Fruit fly (Drosophila melanogaster) whole organism, embryonic: ENCODE data around the gene CG9107.

Experiments
- CG10209 ChIP-seq: fragments of 200-800 bp; sonication (Bioruptor generic); optimal IDR thresholded peaks from 3 replicates; lab custom pipeline; 2017; ENCODE audit warnings: missing biosample characterization, mild to moderate bottlenecking, missing genetic modification characterization, missing genetic modification reagents
- CG12071 ChIP-seq: fragments of 200-800 bp; sonication (Bioruptor generic); optimal IDR thresholded peaks from 3 replicates; lab custom pipeline; 2018; ENCODE audit warnings: missing biosample characterization, mild to moderate bottlenecking, missing genetic modification characterization
- CG12659 ChIP-seq: fragments of 200-800 bp; sonication (Bioruptor generic); optimal IDR thresholded peaks from 3 replicates; lab custom pipeline; 2017; ENCODE audit warnings: mild to moderate bottlenecking, missing biosample characterization, missing genetic modification reagents, missing genetic modification characterization
- CG15011 ChIP-seq: fragments of 200-800 bp; sonication (Bioruptor generic); optimal IDR thresholded peaks from 3 replicates; lab custom pipeline; 2018; ENCODE audit warnings: missing biosample characterization, mild to moderate bottlenecking, missing genetic modification characterization
- CG1603 ChIP-seq: fragments of 200-800 bp; sonication (Bioruptor generic); optimal IDR thresholded peaks from 2 replicates; lab custom pipeline; 2019; ENCODE audit warnings: missing biosample characterization, mild to moderate bottlenecking, missing genetic modification characterization, moderate library complexity
- CG1647 ChIP-seq: fragments of 200-800 bp; sonication (Bioruptor generic); optimal IDR thresholded peaks from 3 replicates; lab custom pipeline; 2016; ENCODE audit warnings: missing biosample characterization, missing genetic modification characterization
- CG16779 ChIP-seq: fragments of 200-800 bp; sonication (Bioruptor generic); IDR thresholded peaks from 2 replicates; pipeline ENCODE4 v1.3.6; 2022; ENCODE audit warnings: missing biosample characterization, missing genetic modification characterization
- CG16815 ChIP-seq: fragments of 200-800 bp; sonication (Bioruptor generic); optimal IDR thresholded peaks from 3 replicates; lab custom pipeline; 2017; ENCODE audit warnings: missing biosample characterization, mild to moderate bottlenecking, missing genetic modification characterization
- CG17802 ChIP-seq: fragments of 200-800 bp; sonication (Bioruptor generic); optimal IDR thresholded peaks from 2 replicates; lab custom pipeline; 2018; ENCODE audit warnings: missing biosample characterization, mild to moderate bottlenecking, missing genetic modification characterization, moderate library complexity
- CG1832 ChIP-seq: fragments of 200-800 bp; sonication (Bioruptor generic); optimal IDR thresholded peaks from 2 replicates; lab custom pipeline; 2017; ENCODE audit warnings: missing biosample characterization, mild to moderate bottlenecking, missing genetic modification characterization, inconsistent platforms
- CG2120 ChIP-seq: fragments of 200-800 bp; sonication (Bioruptor generic); optimal IDR thresholded peaks from 3 replicates; lab custom pipeline; 2016; ENCODE audit warnings: missing biosample characterization, missing genetic modification characterization
- CG2875 ChIP-seq: fragments of 200-800 bp; sonication (Bioruptor generic); optimal IDR thresholded peaks from 2 replicates; lab custom pipeline; 2017; ENCODE audit warnings: missing biosample characterization, mild to moderate bottlenecking, missing genetic modification characterization, missing genetic modification reagents
- CG3163 ChIP-seq: fragments of 200-800 bp; sonication (Bioruptor generic); optimal IDR thresholded peaks from 3 replicates; lab custom pipeline; 2016; ENCODE audit warnings: missing biosample characterization, missing genetic modification characterization
- CG33213 ChIP-seq: fragments of 200-800 bp; sonication (Bioruptor generic); optimal IDR thresholded peaks from 3 replicates; lab custom pipeline; 2016; ENCODE audit warnings: missing biosample characterization, missing genetic modification characterization
- CG4854 ChIP-seq: fragments of 200-800 bp; sonication (Bioruptor generic); optimal IDR thresholded peaks from 2 replicates; lab custom pipeline; 2016; ENCODE audit warnings: missing biosample characterization, missing genetic modification characterization, inconsistent platforms
- CG5953 ChIP-seq: fragments of 200-800 bp; sonication (Bioruptor generic); IDR thresholded peaks from 2 replicates; pipeline ENCODE4 v1.3.6; 2022; ENCODE audit warnings: missing biosample characterization, missing genetic modification characterization
- CG6254 ChIP-seq: fragments of 200-800 bp; sonication (Bioruptor generic); optimal IDR thresholded peaks from 3 replicates; lab custom pipeline; 2017; ENCODE audit warnings: mild to moderate bottlenecking, missing biosample characterization, missing genetic modification reagents, missing genetic modification characterization
- CG6654 ChIP-seq: fragments of 200-800 bp; sonication (Bioruptor generic); optimal IDR thresholded peaks from 2 replicates; lab custom pipeline; 2017; ENCODE audit warnings: missing biosample characterization, mild to moderate bottlenecking, missing genetic modification characterization
- CG7271 ChIP-seq: fragments of 200-800 bp; sonication (Bioruptor generic); optimal IDR thresholded peaks from 2 replicates; lab custom pipeline; 2018; ENCODE audit warnings: missing biosample characterization, mild to moderate bottlenecking, missing genetic modification characterization, moderate library complexity
- CG7357 ChIP-seq: fragments of 200-800 bp; sonication (Bioruptor generic); IDR thresholded peaks from 3 replicates; pipeline ENCODE4 v1.3.6; 2022; ENCODE audit warnings: missing biosample characterization, missing genetic modification characterization
- CG7963 ChIP-seq: fragments of 200-800 bp; sonication (Bioruptor generic); IDR thresholded peaks from 3 replicates; pipeline ENCODE4 v1.3.6; 2022; ENCODE audit warnings: missing biosample characterization, missing genetic modification characterization; ENCODE audit not compliant: partially characterized antibody
- CoRest ChIP-seq: fragments of 200-800 bp; sonication (Bioruptor generic); optimal IDR thresholded peaks from 3 replicates; lab custom pipeline; 2018; ENCODE audit warnings: missing biosample characterization, mild to moderate bottlenecking, missing genetic modification characterization, moderate library complexity
- Doc3 ChIP-seq: fragments of 200-800 bp; sonication (Bioruptor generic); IDR thresholded peaks from 3 replicates; pipeline ENCODE4 v1.3.6; 2022; ENCODE audit warnings: missing biosample characterization, missing genetic modification characterization; ENCODE audit not compliant: partially characterized antibody
- Drgx ChIP-seq: fragments of 200-800 bp; sonication (Bioruptor generic); IDR thresholded peaks from 2 replicates; pipeline ENCODE4 v1.3.6; 2022; ENCODE audit warnings: missing biosample characterization, missing genetic modification characterization
- Hr78 ChIP-seq, 2 experiments: fragments of 200-800 bp in 1 of 2; fragments of >200 bp in 1 of 2; sonication (Bioruptor generic) in 1 of 2; optimal IDR thresholded peaks; 2 replicates each; lab custom pipeline; 2017 to 2019; ENCODE audit warnings: missing biosample characterization in 2 of 2, missing genetic modification characterization in 2 of 2, mild to moderate bottlenecking in 1 of 2, moderate library complexity in 1 of 2
- Max ChIP-seq: fragments of 200-800 bp; sonication (Bioruptor generic); optimal IDR thresholded peaks from 2 replicates; lab custom pipeline; 2016; ENCODE audit warnings: missing biosample characterization, mild to moderate bottlenecking, missing genetic modification characterization
- Meics ChIP-seq: fragments of 200-800 bp; sonication (Bioruptor generic); optimal IDR thresholded peaks from 2 replicates; lab custom pipeline; 2017; ENCODE audit warnings: missing biosample characterization, mild to moderate bottlenecking, missing genetic modification characterization
- PHDP ChIP-seq: fragments of 200-800 bp; sonication (Bioruptor generic); optimal IDR thresholded peaks from 3 replicates; lab custom pipeline; 2018; ENCODE audit warnings: missing biosample characterization, mild to moderate bottlenecking, missing genetic modification characterization, moderate library complexity
- Poxn ChIP-seq: fragments of 200-800 bp; sonication (Bioruptor generic); IDR thresholded peaks from 2 replicates; pipeline ENCODE4 v1.3.6; 2022; ENCODE audit warnings: missing biosample characterization, missing genetic modification characterization
- bcd ChIP-seq: fragments of 200-800 bp; sonication (Bioruptor generic); optimal IDR thresholded peaks from 2 replicates; lab custom pipeline; 2017; ENCODE audit warnings: missing biosample characterization, mild to moderate bottlenecking, missing genetic modification characterization
- bowl ChIP-seq: fragments of 200-800 bp; sonication (Bioruptor generic); IDR thresholded peaks from 2 replicates; pipeline ENCODE4 v1.3.6; 2022; ENCODE audit warnings: missing biosample characterization, missing genetic modification characterization
- btn ChIP-seq: fragments of 200-800 bp; sonication (Bioruptor generic); optimal IDR thresholded peaks from 2 replicates; lab custom pipeline; 2016; ENCODE audit warnings: missing biosample characterization, missing genetic modification characterization
- chm ChIP-seq: fragments of 200-800 bp; sonication (Bioruptor generic); IDR thresholded peaks from 2 replicates; pipeline ENCODE4 v1.3.6; 2022; ENCODE audit warnings: missing biosample characterization, missing genetic modification characterization
- disco-r ChIP-seq: fragments of 200-800 bp; sonication (Bioruptor generic); optimal IDR thresholded peaks from 2 replicates; lab custom pipeline; 2016; ENCODE audit warnings: missing biosample characterization, missing genetic modification characterization
- dm ChIP-seq: fragments of 200-800 bp; sonication (Bioruptor generic); optimal IDR thresholded peaks from 3 replicates; lab custom pipeline; 2016; ENCODE audit warnings: missing biosample characterization, missing genetic modification characterization
- fd64A ChIP-seq: fragments of 200-800 bp; sonication (Bioruptor generic); optimal IDR thresholded peaks from 3 replicates; lab custom pipeline; 2018; ENCODE audit warnings: missing biosample characterization, mild to moderate bottlenecking, missing genetic modification characterization
- gcm ChIP-seq: fragments of 200-800 bp; sonication (Bioruptor generic); optimal IDR thresholded peaks from 2 replicates; lab custom pipeline; 2019; ENCODE audit warnings: missing biosample characterization, mild to moderate bottlenecking, missing genetic modification characterization, moderate library complexity
- grau ChIP-seq: fragments of 200-800 bp; optimal IDR thresholded peaks from 3 replicates; lab custom pipeline; 2019; ENCODE audit warnings: missing biosample characterization, mild to moderate bottlenecking, missing genetic modification characterization, moderate library complexity
- kay ChIP-seq: fragments of 200-800 bp; sonication (Bioruptor generic); optimal IDR thresholded peaks from 2 replicates; lab custom pipeline; 2016; ENCODE audit warnings: missing biosample characterization, missing genetic modification characterization
- lov ChIP-seq, 2 experiments: fragments of 200-800 bp in 1 of 2; fragments of >200 bp in 1 of 2; sonication (Bioruptor generic) in 1 of 2; IDR thresholded peaks in 1 of 2; optimal IDR thresholded peaks in 1 of 2; 2 replicates in 1 of 2; 3 replicates in 1 of 2; pipeline versions ENCODE4 v1.3.6 to Lab custom; 2017 to 2022; ENCODE audit warnings: missing biosample characterization in 1 of 2, missing genetic modification characterization in 1 of 2
- maf-S ChIP-seq: fragments of 200-800 bp; sonication (Bioruptor generic); optimal IDR thresholded peaks from 2 replicates; lab custom pipeline; 2016; ENCODE audit warnings: missing biosample characterization, missing genetic modification characterization
- oc ChIP-seq: fragments of 200-800 bp; sonication (Bioruptor generic); optimal IDR thresholded peaks from 2 replicates; lab custom pipeline; 2018; ENCODE audit warnings: missing biosample characterization, mild to moderate bottlenecking, missing genetic modification characterization, moderate library complexity
- otp ChIP-seq: fragments of 200-800 bp; sonication (Bioruptor generic); IDR thresholded peaks from 3 replicates; pipeline ENCODE4, ENCODE4 v1.3.6; 2022; ENCODE audit warnings: missing biosample characterization, missing genetic modification characterization
- prd ChIP-seq, 3 experiments: fragments of >200 bp in 2 of 3; fragments of 200-800 bp in 1 of 3; sonication (Bioruptor generic) in 1 of 3; optimal IDR thresholded peaks in 2 of 3; IDR thresholded peaks in 1 of 3; 2 replicates in 2 of 3; 3 replicates in 1 of 3; pipeline versions ENCODE4 v1.3.6 to Lab custom; 2017 to 2022; ENCODE audit warnings: missing biosample characterization in 1 of 3, missing genetic modification characterization in 1 of 3
- scrt ChIP-seq: fragments of 200-800 bp; sonication (Bioruptor generic); optimal IDR thresholded peaks from 2 replicates; lab custom pipeline; 2018; ENCODE audit warnings: missing biosample characterization, mild to moderate bottlenecking, missing genetic modification characterization, moderate library complexity
- sob ChIP-seq: fragments of 200-800 bp; sonication (Bioruptor generic); IDR thresholded peaks from 2 replicates; pipeline ENCODE4 v1.3.6; 2022; ENCODE audit warnings: missing biosample characterization, missing genetic modification characterization
- tap ChIP-seq: fragments of 200-800 bp; optimal IDR thresholded peaks from 3 replicates; lab custom pipeline; 2019; ENCODE audit warnings: missing biosample characterization, mild to moderate bottlenecking, missing genetic modification characterization, moderate library complexity
- unc-4 ChIP-seq: fragments of 200-800 bp; sonication (Bioruptor generic); IDR thresholded peaks from 2 replicates; pipeline ENCODE4 v1.3.6; 2022; ENCODE audit warnings: missing biosample characterization, missing genetic modification characterization; ENCODE audit not compliant: partially characterized antibody

The CG9107 gene

DNA sequence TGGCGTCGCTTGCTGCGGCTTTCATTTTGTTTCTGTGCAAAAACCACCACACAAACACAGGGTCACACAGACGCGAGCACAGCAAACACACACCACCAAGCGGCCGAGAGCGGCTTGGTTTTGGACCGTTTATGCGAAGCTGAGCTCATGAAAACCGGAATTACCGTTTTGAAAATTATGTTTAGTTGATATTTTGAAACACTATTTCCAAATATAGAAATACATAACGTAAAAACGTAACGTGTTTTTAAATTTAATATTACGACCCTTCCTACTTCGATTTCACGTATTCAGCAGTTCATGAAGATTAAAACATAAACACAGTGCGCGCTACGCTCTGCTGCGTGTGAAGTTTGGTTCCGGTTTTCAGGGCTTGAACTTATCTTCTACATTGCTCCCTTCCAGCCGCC, 26.9 kb upstream of the CG9107 start (continued):
- TF ChIP-seq CG15011 (GFP tag; lab: Kevin White, UChicago) (peak; percentile 89), kay (peak; percentile 87), PHDP (tag; lab: Kevin White, UChicago) (peak; percentile 99), tap (tag; lab: Kevin White, UChicago) (peak; percentile 97), CG7271 (tag; lab: Kevin White, UChicago) (peak; percentile 88), scrt (peak; percentile 96), Meics (GFP tag; lab: Kevin White, UChicago) (peak; percentile 97), maf-S (peak; percentile 91), bcd (GFP tag; lab: Kevin White, UChicago) (peak; percentile 94), CG7357 (0 out of 3 replicates have a peak, but pooled peaks have one; percentile 76), disco-r (peak; percentile 87), CG1603 (peak; percentile 97), CG3163 (GFP tag; lab: Kevin White, UChicago) (peak; percentile 81), Poxn (peak; percentile 76), CG16779 (GFP tag; lab: Robert Waterston, UW) (peak; percentile 69; the same call in 1 of the 2 replicates), Drgx (peak; percentile 96), oc (peak; percentile 96), btn (peak; percentile 94), chm (GFP tag; lab: Robert Waterston, UW) (peak; percentile 97), Hr78 (GFP tag; optimal IDR thresholded peaks at IDR 0.05; lab: Kevin White, UChicago) (peak in 1 of 2 experiments; percentile 97), CG33213 (peak; percentile 96), sob (GFP tag; lab: Robert Waterston, UW) (peak; percentile 96), CG6654 (GFP tag; lab: Kevin White, UChicago) (peak; percentile 82), Max (GFP tag; lab: Kevin White, UChicago) (peak; percentile 95), lov (optimal IDR thresholded peaks at IDR 0.05; lab: Kevin White, UChicago) (no peak), lov (GFP tag; IDR thresholded peaks at IDR 0.05; lab: Robert Waterston, UW) (peak; percentile 89), CG12659 (GFP tag; lab: Kevin White, UChicago) (peak; percentile 97), CG2120 (GFP tag; lab: Kevin White, UChicago) (peak; percentile 95), Doc3 (GFP tag; lab: Robert Waterston, UW) (no peak), CG1647 (peak; percentile 94), CoRest (tag; lab: Kevin White, UChicago) (peak; percentile 96), CG1832 (no peak), CG2875 (GFP tag; lab: Kevin White, UChicago) (peak; percentile 92), unc-4 (GFP tag; lab: Robert Waterston, UW) (no peak), fd64A (GFP tag; lab: Kevin White, UChicago) (peak; percentile 96), CG16815 (GFP tag; lab: Kevin White, UChicago) (peak; percentile 72), prd (optimal IDR thresholded peaks at IDR 0.05; lab: Kevin White, UChicago) (no peak), prd (GFP tag; IDR thresholded peaks at IDR 0.05; lab: Robert Waterston, UW) (peak; percentile 84), CG6254 (GFP tag; lab: Kevin White, UChicago) (peak; percentile 95), CG17802 (tag; lab: Kevin White, UChicago) (peak; percentile 65), CG12071 (GFP tag; lab: Kevin White, UChicago) (peak; percentile 98), otp (peak; percentile 94), CG7963 (GFP tag; lab: Robert Waterston, UW) (no peak), CG5953 (peak; percentile 90), bowl (GFP tag; lab: Robert Waterston, UW) (peak; percentile 90), dm (GFP tag; lab: Kevin White, UChicago) (peak; percentile 85), grau (tag; lab: Kevin White, UChicago) (peak; percentile 96), gcm (peak; percentile 97), CG4854 (GFP tag; lab: Kevin White, UChicago) (peak; percentile 95), CG10209 (GFP tag; lab: Kevin White, UChicago) (peak; percentile 94)
